Worm (Caenorhabditis elegans) whole organism, young adult: ENCODE results near the gene klp-3.

ENCODE experiments used
- B0019.2 ChIP-seq: fragments of 200-800 bp; sonication (Bioruptor generic); conservative IDR thresholded peaks from 2 replicates; pipeline ENCODE4 v1.3.6; 2022; ENCODE audit warnings: missing genetic modification reagents, missing genetic modification characterization, missing compliant biosample characterization
- B0336.3 ChIP-seq: fragments of 200-800 bp; sonication (Bioruptor generic); IDR thresholded peaks from 2 replicates; pipeline ENCODE4 v1.3.6; 2022; ENCODE audit warnings: missing genetic modification characterization, missing compliant biosample characterization
- C06A6.2 ChIP-seq: fragments of 200-800 bp; sonication (Bioruptor generic); conservative IDR thresholded peaks from 2 replicates; pipeline ENCODE4 v1.3.6; 2022; ENCODE audit warnings: missing genetic modification characterization, missing compliant biosample characterization
- F22D6.2 ChIP-seq: sonication (generic microtip); optimal IDR thresholded peaks from 2 replicates; lab custom pipeline; 2016; ENCODE audit warnings: mild to moderate bottlenecking, missing genetic modification characterization, missing compliant biosample characterization
- F23B12.7 ChIP-seq: sonication (generic microtip); optimal IDR thresholded peaks from 2 replicates; lab custom pipeline; 2017; ENCODE audit warnings: missing genetic modification characterization, mild to moderate bottlenecking, missing compliant biosample characterization, antibody characterized with exemption, moderate library complexity; ENCODE audit not compliant: insufficient read depth
- F37B4.10 ChIP-seq: fragments of 200-800 bp; sonication (Bioruptor generic); IDR thresholded peaks from 2 replicates; pipeline ENCODE4 v1.3.6; 2022; ENCODE audit warnings: missing genetic modification characterization, missing compliant biosample characterization
- K12H6.12 ChIP-seq: fragments of 200-800 bp; sonication (Bioruptor generic); optimal IDR thresholded peaks from 2 replicates; lab custom pipeline; 2018; ENCODE audit warnings: mild to moderate bottlenecking, missing genetic modification characterization, missing compliant biosample characterization
- T07F8.4 ChIP-seq: sonication (generic microtip); optimal IDR thresholded peaks from 2 replicates; lab custom pipeline; 2016; ENCODE audit warnings: mild to moderate bottlenecking, missing genetic modification characterization, moderate library complexity, missing compliant biosample characterization
- Y56A3A.18 ChIP-seq: fragments of 200-800 bp; sonication (Bioruptor generic); IDR thresholded peaks from 2 replicates; pipeline ENCODE4 v1.3.6; 2022; ENCODE audit warnings: missing genetic modification reagents, missing genetic modification characterization, missing compliant biosample characterization
- Y67H2A.10 ChIP-seq: fragments of 200-800 bp; sonication (Bioruptor generic); conservative IDR thresholded peaks from 2 replicates; pipeline ENCODE4 v1.3.6; 2022; ENCODE audit warnings: missing genetic modification reagents, missing genetic modification characterization, missing compliant biosample characterization
- Y79H2A.3 ChIP-seq: fragments of 200-800 bp; sonication (Bioruptor generic); conservative IDR thresholded peaks from 2 replicates; pipeline ENCODE4 v1.3.6; 2022; ENCODE audit warnings: missing genetic modification reagents, missing genetic modification characterization, missing compliant biosample characterization
- Y95B8A.8 ChIP-seq: fragments of 200-800 bp; sonication (Bioruptor generic); IDR thresholded peaks from 2 replicates; pipeline ENCODE4 v1.3.6; 2022; ENCODE audit warnings: missing genetic modification reagents, missing genetic modification characterization, missing compliant biosample characterization
- akir-1 ChIP-seq: fragments of 200-800 bp; sonication (Bioruptor generic); optimal IDR thresholded peaks from 2 replicates; lab custom pipeline; 2018; ENCODE audit warnings: mild to moderate bottlenecking, missing genetic modification characterization, moderate library complexity, missing compliant biosample characterization
- atf-7 ChIP-seq: sonication (generic microtip); optimal IDR thresholded peaks from 2 replicates; lab custom pipeline; 2017; ENCODE audit warnings: mild to moderate bottlenecking, missing genetic modification characterization, missing compliant biosample characterization
- attf-3 ChIP-seq: fragments of 200-800 bp; sonication (Bioruptor generic); conservative IDR thresholded peaks from 2 replicates; pipeline ENCODE4 v1.3.6; 2022; ENCODE audit warnings: missing genetic modification reagents, missing genetic modification characterization, missing compliant biosample characterization
- cebp-1 ChIP-seq, 2 experiments: fragments of 200-800 bp in 1 of 2; sonication (Bioruptor generic) in 1 of 2; sonication (generic microtip) in 1 of 2; IDR thresholded peaks in 1 of 2; optimal IDR thresholded peaks in 1 of 2; 2 replicates each; pipeline versions ENCODE4 v1.3.6 to Lab custom; 2017 to 2022; ENCODE audit warnings: missing compliant biosample characterization in 2 of 2, missing genetic modification characterization in 2 of 2, mild to moderate bottlenecking in 1 of 2, missing genetic modification reagents in 1 of 2, moderate library complexity in 1 of 2
- ceh-100 ChIP-seq: fragments of 200-800 bp; sonication (Bioruptor generic); IDR thresholded peaks from 2 replicates; pipeline ENCODE4 v1.3.6; 2022; ENCODE audit warnings: missing genetic modification reagents, missing genetic modification characterization, missing compliant biosample characterization
- ceh-91 ChIP-seq: fragments of 200-800 bp; sonication (Bioruptor generic); IDR thresholded peaks from 2 replicates; pipeline ENCODE4 v1.3.6; 2022; ENCODE audit warnings: missing genetic modification reagents, missing genetic modification characterization, missing compliant biosample characterization
- dox-1 ChIP-seq: fragments of 200-800 bp; sonication (Bioruptor generic); IDR thresholded peaks from 2 replicates; pipeline ENCODE4 v1.3.6; 2022; ENCODE audit warnings: missing genetic modification reagents, missing genetic modification characterization, missing compliant biosample characterization
- dpff-1 ChIP-seq: sonication (generic microtip); optimal IDR thresholded peaks from 2 replicates; lab custom pipeline; 2017; ENCODE audit warnings: mild to moderate bottlenecking, missing genetic modification characterization, missing compliant biosample characterization
- dpl-1 ChIP-seq: fragments of 150-350 bp; optimal IDR thresholded peaks from 2 replicates; lab custom pipeline; 2014; ENCODE audit warnings: missing biosample characterization, missing genetic modification reagents, missing genetic modification characterization
- egl-44 ChIP-seq: fragments of 200-800 bp; sonication (Bioruptor generic); IDR thresholded peaks from 2 replicates; pipeline ENCODE4 v1.3.6; 2022; ENCODE audit warnings: missing genetic modification reagents, missing genetic modification characterization, missing compliant biosample characterization
- egrh-3 ChIP-seq: fragments of 200-800 bp; sonication (Bioruptor generic); IDR thresholded peaks from 2 replicates; pipeline ENCODE4 v1.3.6; 2022; ENCODE audit warnings: missing genetic modification reagents, missing genetic modification characterization, missing compliant biosample characterization
- fkh-3 ChIP-seq: sonication (generic microtip); optimal IDR thresholded peaks from 2 replicates; lab custom pipeline; 2016; ENCODE audit warnings: mild to moderate bottlenecking, missing genetic modification characterization, missing compliant biosample characterization
- him-1 ChIP-seq: sonication (generic microtip); optimal IDR thresholded peaks from 2 replicates; lab custom pipeline; 2016; ENCODE audit warnings: missing genotype, missing genetic modification reagents, missing genetic modification characterization, missing compliant biosample characterization
- hlh-12 ChIP-seq: sonication (generic microtip); optimal IDR thresholded peaks from 2 replicates; lab custom pipeline; 2016; ENCODE audit warnings: missing genetic modification characterization, missing compliant biosample characterization
- hlh-26 ChIP-seq: fragments of 200-800 bp; sonication (Bioruptor generic); conservative IDR thresholded peaks from 2 replicates; pipeline ENCODE4 v1.3.6; 2022; ENCODE audit warnings: missing genetic modification reagents, missing genetic modification characterization, missing compliant biosample characterization
- hmg-20 ChIP-seq: fragments of 200-800 bp; sonication (Bioruptor generic); IDR thresholded peaks from 2 replicates; pipeline ENCODE4 v1.3.6; 2022; ENCODE audit warnings: missing genetic modification reagents, missing genetic modification characterization, missing compliant biosample characterization
- hsf-1 ChIP-seq: fragments of 200-800 bp; sonication (Bioruptor generic); IDR thresholded peaks from 2 replicates; pipeline ENCODE4 v1.3.6; 2022; ENCODE audit warnings: missing genetic modification reagents, missing genetic modification characterization, missing compliant biosample characterization
- lag-1 ChIP-seq: fragments of 200-800 bp; sonication (Bioruptor generic); IDR thresholded peaks from 2 replicates; pipeline ENCODE4 v1.3.6; 2022; ENCODE audit warnings: missing genetic modification reagents, missing genetic modification characterization, missing compliant biosample characterization
- lin-54 ChIP-seq: fragments of 200-800 bp; sonication (Bioruptor generic); optimal IDR thresholded peaks from 2 replicates; lab custom pipeline; 2018; ENCODE audit warnings: mild to moderate bottlenecking, missing genetic modification characterization, missing compliant biosample characterization
- lsl-1 ChIP-seq: fragments of 200-800 bp; sonication (Bioruptor generic); optimal IDR thresholded peaks from 2 replicates; lab custom pipeline; 2018; ENCODE audit warnings: mild to moderate bottlenecking, missing genetic modification characterization, moderate library complexity, missing compliant biosample characterization
- madf-3 ChIP-seq: fragments of 200-800 bp; sonication (Bioruptor generic); IDR thresholded peaks from 2 replicates; pipeline ENCODE4 v1.3.6; 2022; ENCODE audit warnings: missing genetic modification reagents, missing genetic modification characterization, missing compliant biosample characterization
- mcd-1 ChIP-seq: fragments of 200-800 bp; sonication (Bioruptor generic); IDR thresholded peaks from 2 replicates; pipeline ENCODE4 v1.3.6; 2022; ENCODE audit warnings: missing genetic modification reagents, missing genetic modification characterization, missing compliant biosample characterization
- rcor-1 ChIP-seq: fragments of 200-800 bp; sonication (Bioruptor generic); IDR thresholded peaks from 2 replicates; pipeline ENCODE4 v1.3.6; 2022; ENCODE audit warnings: missing genetic modification reagents, missing genetic modification characterization, missing compliant biosample characterization
- sdz-38 ChIP-seq: sonication (generic microtip); optimal IDR thresholded peaks from 2 replicates; lab custom pipeline; 2016; ENCODE audit warnings: missing genotype, missing genetic modification characterization, missing compliant biosample characterization
- somi-1 ChIP-seq: fragments of 200-800 bp; sonication (Bioruptor generic); optimal IDR thresholded peaks from 2 replicates; lab custom pipeline; 2018; ENCODE audit warnings: mild to moderate bottlenecking, missing genetic modification characterization, missing compliant biosample characterization
- sptf-2 ChIP-seq: fragments of 200-800 bp; sonication (Bioruptor generic); optimal IDR thresholded peaks from 2 replicates; lab custom pipeline; 2018; ENCODE audit warnings: mild to moderate bottlenecking, missing genetic modification characterization, missing compliant biosample characterization
- tlf-1 ChIP-seq: fragments of 200-800 bp; sonication (Bioruptor generic); optimal IDR thresholded peaks from 2 replicates; lab custom pipeline; 2018; ENCODE audit warnings: mild to moderate bottlenecking, missing genetic modification characterization, missing compliant biosample characterization
- xnd-1 ChIP-seq: sonication (generic microtip); optimal IDR thresholded peaks from 2 replicates; lab custom pipeline; 2016; ENCODE audit warnings: missing genotype, missing genetic modification reagents, missing genetic modification characterization, missing compliant biosample characterization
- zfh-2 ChIP-seq: fragments of 200-800 bp; sonication (Bioruptor generic); conservative IDR thresholded peaks from 2 replicates; pipeline ENCODE4 v1.3.6; 2022; ENCODE audit warnings: missing genetic modification reagents, missing genetic modification characterization, missing compliant biosample characterization
- zim-3 ChIP-seq: sonication (generic microtip); optimal IDR thresholded peaks from 2 replicates; lab custom pipeline; 2017; ENCODE audit warnings: mild to moderate bottlenecking, missing genetic modification characterization, moderate library complexity, missing compliant biosample characterization
- ztf-26 ChIP-seq: sonication (generic microtip); optimal IDR thresholded peaks from 2 replicates; lab custom pipeline; 2017; ENCODE audit warnings: missing genetic modification characterization, missing compliant biosample characterization
- ztf-6 ChIP-seq: fragments of 200-800 bp; sonication (Bioruptor generic); IDR thresholded peaks from 2 replicates; pipeline ENCODE4 v1.3.6; 2022; ENCODE audit warnings: missing genetic modification reagents, missing genetic modification characterization, missing compliant biosample characterization

Gene klp-3

ce11 chrII:7870632-7871031 is 28.5 kb downstream of the klp-3 start (continued):
- TF ChIP-seq B0336.3: 0 out of 2 replicates have a peak, but pooled peaks have one; percentile 37
- 0 out of 2 replicates have a peak, but pooled peaks have one; percentile 7 for TF ChIP-seq dox-1 (GFP tag; lab: Robert Waterston, UW)
- TF ChIP-seq xnd-1: peak; percentile 33
- TF ChIP-seq mcd-1 (GFP tag; lab: Robert Waterston, UW): 0 out of 2 replicates have a peak, but pooled peaks have one; percentile 24

DNA sequence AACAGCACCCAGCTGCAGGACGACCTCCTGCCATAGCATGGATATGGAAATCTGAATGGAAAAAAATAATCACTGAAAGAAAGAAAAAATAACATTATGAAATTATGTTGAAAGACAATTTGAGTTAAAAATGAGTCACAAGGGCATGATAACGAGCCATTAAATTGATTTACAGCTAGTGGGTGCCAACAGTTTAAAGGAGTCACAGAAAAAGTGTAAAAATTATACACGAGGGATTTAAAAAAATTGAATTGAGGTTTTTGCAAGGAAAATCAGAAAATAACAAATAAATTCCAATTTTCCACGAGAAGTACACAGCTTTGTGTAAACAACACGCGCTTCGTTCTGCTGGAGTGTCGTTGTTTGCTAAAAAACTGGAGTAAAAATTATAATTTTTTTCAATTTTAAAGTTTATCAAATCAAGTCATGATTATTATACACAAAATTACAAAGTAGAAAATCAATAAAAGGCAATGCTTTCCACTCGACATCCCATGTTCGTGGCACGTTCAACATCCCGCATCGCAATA is 31.8 kb downstream of the klp-3 start, which contains the start of gene T01H3.3:
TSS of gene T01H3.3 (minus strand) at position 51 of the 530 bp plus-strand sequence.
- TF ChIP-seq cebp-1 (GFP tag; IDR thresholded peaks at IDR 0.05; lab: Robert Waterston, UW) (no peak), cebp-1 (tag; optimal IDR thresholded peaks at IDR 0.05; lab: Kevin White, UChicago) (peak; percentile 15), madf-3 (GFP tag; lab: Robert Waterston, UW) (no peak), F22D6.2 (tag; lab: Kevin White, UChicago) (no peak), egrh-3 (GFP tag; lab: Robert Waterston, UW) (no peak), F23B12.7 (tag; lab: Kevin White, UChicago) (peak; percentile 27), Y56A3A.18 (no peak), attf-3 (GFP tag; lab: Robert Waterston, UW) (peak; percentile 91), ceh-100 (GFP tag; lab: Robert Waterston, UW) (no peak), ztf-6 (no peak), egl-44 (GFP tag; lab: Robert Waterston, UW) (no peak)

ce11 chrII:7877744-7878468 is 35.8 kb downstream of the klp-3 start, which contains the start of gene T01H3.2:
T01H3.2 (minus strand) TSS chrII:7877994.
- no peak for TF ChIP-seq cebp-1 (GFP tag; IDR thresholded peaks at IDR 0.05; lab: Robert Waterston, UW)
- TF ChIP-seq cebp-1 (tag; optimal IDR thresholded peaks at IDR 0.05; lab: Kevin White, UChicago): peak; percentile 21
- TF ChIP-seq zfh-2 (GFP tag; lab: Robert Waterston, UW): no peak
- TF ChIP-seq Y67H2A.10 (GFP tag; lab: Robert Waterston, UW): no peak
- no peak for TF ChIP-seq K12H6.12
- no peak for TF ChIP-seq B0019.2 (GFP tag; lab: Robert Waterston, UW)
- TF ChIP-seq sptf-2 (GFP tag; lab: Kevin White, UChicago): no peak
- no peak for TF ChIP-seq dpl-1 (GFP tag; lab: Kevin White, UChicago)
- TF ChIP-seq fkh-3 (tag; lab: Kevin White, UChicago): no peak
- no peak for TF ChIP-seq Y79H2A.3 (GFP tag; lab: Robert Waterston, UW)
- TF ChIP-seq rcor-1 (GFP tag; lab: Robert Waterston, UW): no peak
- TF ChIP-seq zim-3 (tag; lab: Kevin White, UChicago): no peak
- TF ChIP-seq somi-1 (GFP tag; lab: Kevin White, UChicago): no peak
- no peak for TF ChIP-seq hlh-12 (tag; lab: Kevin White, UChicago)
- no peak for TF ChIP-seq lag-1 (GFP tag; lab: Robert Waterston, UW)
- TF ChIP-seq hlh-26 (GFP tag; lab: Robert Waterston, UW): no peak
- no peak for TF ChIP-seq T07F8.4 (tag; lab: Kevin White, UChicago)
- TF ChIP-seq lin-54 (GFP tag; lab: Kevin White, UChicago): peak; percentile 37
- TF ChIP-seq sdz-38 (tag; lab: Kevin White, UChicago): no peak
- no peak for TF ChIP-seq hsf-1
- TF ChIP-seq tlf-1 (GFP tag; lab: Kevin White, UChicago): peak; percentile 51
- TF ChIP-seq dpff-1 (tag; lab: Kevin White, UChicago): no peak
- no peak for TF ChIP-seq him-1 (tag; lab: Kevin White, UChicago)
- no peak for TF ChIP-seq lsl-1 (GFP tag; lab: Kevin White, UChicago)
- TF ChIP-seq ztf-26 (tag; lab: Kevin White, UChicago): no peak
- no peak for TF ChIP-seq egl-44 (GFP tag; lab: Robert Waterston, UW)
- no peak for TF ChIP-seq Y56A3A.18
- peak; percentile 9 for TF ChIP-seq atf-7 (tag; lab: Kevin White, UChicago)
- no peak for TF ChIP-seq F37B4.10 (GFP tag; lab: Robert Waterston, UW)
- no peak for TF ChIP-seq ceh-91 (GFP tag; lab: Robert Waterston, UW)
- no peak for TF ChIP-seq C06A6.2 (GFP tag; lab: Robert Waterston, UW)
- TF ChIP-seq akir-1 (GFP tag; lab: Kevin White, UChicago): no peak
- TF ChIP-seq Y95B8A.8 (GFP tag; lab: Robert Waterston, UW): no peak
- no peak for TF ChIP-seq hmg-20 (GFP tag; lab: Robert Waterston, UW)
